Fruit fly (Drosophila melanogaster): ENCODE results near the gene CG3862.

Gene CG3862

dm6 chr2L:842873-843272 is 17.2 kb upstream of the CG3862 start:
- TF ChIP-seq CTCF (optimal IDR thresholded peaks at IDR 0.05) (no peak), CG8478 (optimal IDR thresholded peaks at IDR 0.05) (no peak)

dm6 chr2L:841708-842107 is 16.0 kb upstream of the CG3862 start:
- TF ChIP-seq CTCF (optimal IDR thresholded peaks at IDR 0.05) (no peak), CG8478 (optimal IDR thresholded peaks at IDR 0.05) (no peak)

dm6 chr2L:840716-841115 is 15.1 kb upstream of the CG3862 start:
- TF ChIP-seq CG8478 (optimal IDR thresholded peaks at IDR 0.05), result no peak
- TF ChIP-seq CTCF (optimal IDR thresholded peaks at IDR 0.05), result no peak

- TF ChIP-seq CG8478 (optimal IDR thresholded peaks at IDR 0.05) (no peak), CTCF (optimal IDR thresholded peaks at IDR 0.05) (no peak)
Measured at dm6 chr2L:840022-840421, 14.4 kb upstream of the CG3862 start.

dm6 chr2L:838786-839185 is 13.1 kb upstream of the CG3862 start:
- no peak for TF ChIP-seq CTCF (optimal IDR thresholded peaks at IDR 0.05)
- no peak for TF ChIP-seq CG8478 (optimal IDR thresholded peaks at IDR 0.05)

dm6 chr2L:837989-838388 is 12.3 kb upstream of the CG3862 start:
- TF ChIP-seq CTCF (optimal IDR thresholded peaks at IDR 0.05), result no peak
- no peak for TF ChIP-seq CG8478 (optimal IDR thresholded peaks at IDR 0.05)

dm6 chr2L:827516-828362 is 2.1 kb upstream of the CG3862 start:
- no peak for TF ChIP-seq CG8478 (optimal IDR thresholded peaks at IDR 0.05)
- no peak for TF ChIP-seq CTCF (optimal IDR thresholded peaks at IDR 0.05)

- no peak for TF ChIP-seq CG8478 (optimal IDR thresholded peaks at IDR 0.05)
- TF ChIP-seq CTCF (optimal IDR thresholded peaks at IDR 0.05), result no peak
Measured at dm6 chr2L:827049-827448, 1.4 kb upstream of the CG3862 start.

- TF ChIP-seq CTCF (optimal IDR thresholded peaks at IDR 0.05), result no peak
- TF ChIP-seq CG8478 (optimal IDR thresholded peaks at IDR 0.05), result no peak
Measured at dm6 chr2L:826388-826787, 727 bp upstream of the CG3862 start.

dm6 chr2L:821986-822711 is 3.5 kb downstream of the CG3862 start:
- TF ChIP-seq CG8478 (optimal IDR thresholded peaks at IDR 0.05), result no peak
- TF ChIP-seq CTCF (optimal IDR thresholded peaks at IDR 0.05), result no peak

dm6 chr2L:821242-821985 is 4.2 kb downstream of the CG3862 start, which contains the start of gene CG3662:
CG3662 (plus strand) TSS chr2L:821289.
- TF ChIP-seq CG8478 (optimal IDR thresholded peaks at IDR 0.05) (no peak), CTCF (optimal IDR thresholded peaks at IDR 0.05) (peak; percentile 36 to 56)

- TF ChIP-seq CG8478 (optimal IDR thresholded peaks at IDR 0.05), result no peak
- TF ChIP-seq CTCF (optimal IDR thresholded peaks at IDR 0.05), result peak in 1 of 2 experiments; percentile 35
Measured at dm6 chr2L:819315-820032, 6.2 kb downstream of the CG3862 start, which contains the start of the genes PGAP2 and Clp. PGAP2 (minus strand) TSS chr2L:819508. Clp (plus strand) TSS chr2L:819964.

dm6 chr2L:817850-818249 is 7.8 kb downstream of the CG3862 start, which contains the start of gene CG15880:
CG15880 (minus strand) TSS chr2L:817950.
- TF ChIP-seq CTCF (optimal IDR thresholded peaks at IDR 0.05) (no peak), CG8478 (optimal IDR thresholded peaks at IDR 0.05) (no peak)

- TF ChIP-seq CTCF (optimal IDR thresholded peaks at IDR 0.05) (no peak), CG8478 (optimal IDR thresholded peaks at IDR 0.05) (no peak)
Measured at dm6 chr2L:815785-816389, 9.8 kb downstream of the CG3862 start, which contains the start of the genes Saf6 and Pex12. Saf6 (minus strand) TSS chr2L:815950. Pex12 (plus strand) TSS chr2L:815993.
